Fruit fly (Drosophila melanogaster): ENCODE measurements around the gene bnk.

The bnk gene

DNA sequence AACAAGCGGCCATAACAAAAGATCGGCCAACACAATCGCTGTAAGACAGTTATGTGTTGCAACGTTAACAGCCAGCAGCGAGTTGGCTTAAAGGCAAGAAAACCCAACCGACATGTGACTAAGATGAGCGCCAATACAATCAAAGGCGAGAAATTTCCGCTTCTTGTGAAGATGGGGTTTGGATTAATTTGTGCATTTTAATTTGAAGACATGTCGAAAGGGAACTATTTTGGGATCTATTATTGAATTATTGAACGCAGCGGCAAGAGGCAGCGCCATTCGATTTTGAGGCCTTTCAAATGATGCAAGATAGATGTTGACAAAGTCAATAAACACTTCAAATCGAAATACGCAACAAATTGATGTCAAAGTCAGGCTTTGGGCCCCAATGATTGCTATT is 47.9 kb downstream of the bnk start:
- TF ChIP-seq Crg-1 (GFP tag; optimal IDR thresholded peaks at IDR 0.05) (no peak), ovo (GFP tag; optimal IDR thresholded peaks at IDR 0.05) (no peak), kay (GFP tag; ENCODE audit: borderline replicate concordance) (no peak), tj (GFP tag; optimal IDR thresholded peaks at IDR 0.05) (no peak), CG14711 (tag; optimal IDR thresholded peaks at IDR 0.05) (no peak), CG1620 (GFP tag; optimal IDR thresholded peaks at IDR 0.05) (no peak), cnc (optimal IDR thresholded peaks at IDR 0.05) (no peak), pad (GFP tag; optimal IDR thresholded peaks at IDR 0.05) (no peak), Clk (GFP tag; optimal IDR thresholded peaks at IDR 0.05) (no peak), toe (GFP tag; optimal IDR thresholded peaks at IDR 0.05) (no peak), CG7045 (GFP tag; optimal IDR thresholded peaks at IDR 0.05) (no peak)

DNA sequence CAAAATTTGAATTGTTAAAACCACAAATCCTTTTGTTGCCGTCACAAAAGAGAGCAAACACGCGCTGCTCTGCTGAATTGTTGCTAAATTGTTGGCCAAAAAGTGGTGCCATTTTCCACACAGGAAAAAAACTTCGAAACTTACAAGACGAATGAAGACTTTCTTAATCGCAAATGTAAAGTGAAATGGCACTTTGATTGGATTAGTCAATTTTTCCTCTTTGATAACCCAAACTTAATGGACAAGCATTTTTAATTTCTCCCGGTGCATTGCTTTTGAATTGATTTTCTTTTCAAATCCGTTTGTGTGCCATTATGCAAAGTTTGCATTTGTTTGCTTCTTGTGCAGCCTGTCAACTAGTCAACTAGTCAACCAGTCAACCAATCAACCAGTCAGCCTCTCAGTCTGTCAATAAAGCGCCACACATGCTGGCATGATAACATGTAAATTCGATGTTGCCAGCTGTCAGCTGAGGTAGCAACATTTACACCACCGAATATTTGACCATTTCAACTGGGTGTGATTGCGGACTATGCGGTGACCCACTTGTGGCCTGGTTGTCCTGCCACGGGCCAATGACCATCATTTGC is 50.0 kb downstream of the bnk start:
- TF ChIP-seq tj (GFP tag; optimal IDR thresholded peaks at IDR 0.05) (no peak), CG33017 (tag; optimal IDR thresholded peaks at IDR 0.05) (no peak), Crg-1 (GFP tag; optimal IDR thresholded peaks at IDR 0.05) (no peak)
